Fruit fly (Drosophila melanogaster) whole organism, adult: Measurements from ENCODE around the gene Polr2B.

Source experiments
- CG11617 ChIP-seq: fragments of 200-800 bp; sonication (Bioruptor generic); optimal IDR thresholded peaks from 2 replicates; lab custom pipeline; 2017; ENCODE audit warnings: mild to moderate bottlenecking, missing biosample characterization, missing genetic modification reagents, missing genetic modification characterization
- CG33017 ChIP-seq: fragments of 200-800 bp; sonication (Bioruptor generic); optimal IDR thresholded peaks from 2 replicates; lab custom pipeline; 2018; ENCODE audit warnings: missing biosample characterization, mild to moderate bottlenecking, missing genetic modification characterization, moderate library complexity
- CG5204 ChIP-seq: fragments of 200-800 bp; sonication (Bioruptor generic); optimal IDR thresholded peaks from 2 replicates; lab custom pipeline; 2016; ENCODE audit warnings: missing biosample characterization, missing genetic modification characterization
- CG7045 ChIP-seq: fragments of 200-800 bp; sonication (Bioruptor generic); optimal IDR thresholded peaks from 2 replicates; lab custom pipeline; 2017; ENCODE audit warnings: missing biosample characterization, mild to moderate bottlenecking, missing genetic modification characterization
- CG7101 ChIP-seq: fragments of 200-800 bp; sonication (Bioruptor generic); optimal IDR thresholded peaks from 2 replicates; lab custom pipeline; 2018; ENCODE audit warnings: missing biosample characterization, mild to moderate bottlenecking, missing genetic modification characterization, moderate library complexity
- Clk ChIP-seq: fragments of 200-800 bp; sonication (Bioruptor generic); optimal IDR thresholded peaks from 2 replicates; lab custom pipeline; 2017; ENCODE audit warnings: missing biosample characterization, missing genetic modification characterization
- cic ChIP-seq: fragments of 200-800 bp; sonication (Bioruptor generic); optimal IDR thresholded peaks from 2 replicates; lab custom pipeline; 2017; ENCODE audit warnings: missing biosample characterization, mild to moderate bottlenecking, missing genetic modification characterization, moderate library complexity
- kay ChIP-seq: fragments of 200-800 bp; sonication (Bioruptor generic); peaks from one replicate; lab custom pipeline; 2016; ENCODE audit warnings: missing biosample characterization, missing genetic modification characterization, borderline replicate concordance
- ovo ChIP-seq: fragments of 200-800 bp; sonication (Bioruptor generic); optimal IDR thresholded peaks from 2 replicates; lab custom pipeline; 2016; ENCODE audit warnings: missing biosample characterization, missing genetic modification characterization

DNA sequence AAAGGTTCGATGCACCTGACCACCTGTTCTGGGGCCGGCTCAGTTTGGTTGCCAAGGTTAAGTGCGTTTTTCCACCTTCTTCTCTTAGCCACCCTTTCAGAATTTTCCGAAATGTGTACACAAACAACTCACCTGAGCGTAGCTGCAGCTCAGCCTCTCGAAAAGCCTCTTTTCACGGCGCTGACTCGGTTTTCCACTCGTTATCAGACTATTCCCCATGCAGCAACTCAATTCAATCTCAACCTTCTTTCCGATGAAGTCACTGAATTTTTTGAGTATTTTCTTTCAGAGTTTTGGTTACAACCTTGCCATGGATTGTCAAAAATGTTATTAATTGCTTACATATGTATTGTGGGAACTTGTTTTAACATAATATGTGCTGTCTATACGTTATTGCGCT lies 18.0 kb upstream of the Polr2B start:
- TF ChIP-seq CG7045 (GFP tag; lab: Kevin White, UChicago) (no peak), kay (no peak), ovo (GFP tag; lab: Kevin White, UChicago) (no peak), cic (GFP tag; lab: Kevin White, UChicago) (no peak), Clk (GFP tag; lab: Kevin White, UChicago) (no peak), CG7101 (no peak), CG5204 (GFP tag; lab: Kevin White, UChicago) (no peak), CG11617 (GFP tag; lab: Kevin White, UChicago) (no peak), CG33017 (tag; lab: Kevin White, UChicago) (no peak)
